Fruit fly (Drosophila melanogaster) whole organism, wandering third instar larva: Measurements from ENCODE around the gene CG7231.
A peak's percentile ranks its signal among the peaks of the same experiment; 100 is the strongest.

Experiments
- Abd-B ChIP-seq: fragments of >200 bp; optimal IDR thresholded peaks from 2 replicates; lab custom pipeline; 2017; ENCODE audit warnings: missing biosample characterization, missing genetic modification characterization
- CG32264 ChIP-seq: fragments of 200-800 bp; sonication (Bioruptor generic); optimal IDR thresholded peaks from 2 replicates; lab custom pipeline; 2016; ENCODE audit warnings: missing biosample characterization, missing genetic modification characterization
- CrebA ChIP-seq: fragments of 200-800 bp; sonication (Bioruptor generic); optimal IDR thresholded peaks from 2 replicates; lab custom pipeline; 2016; ENCODE audit warnings: missing biosample characterization, mild to moderate bottlenecking, missing genetic modification characterization, borderline replicate concordance
- GATAd ChIP-seq: sonication (Bioruptor generic); optimal IDR thresholded peaks from 2 replicates; lab custom pipeline; 2016; ENCODE audit warnings: missing biosample characterization, missing genetic modification characterization
- HLH106 ChIP-seq: fragments of 200-800 bp; optimal IDR thresholded peaks from 3 replicates; lab custom pipeline; 2019; ENCODE audit warnings: missing biosample characterization, mild to moderate bottlenecking, missing genetic modification characterization, moderate library complexity
- Hnf4 ChIP-seq: fragments of 200-800 bp; sonication (Bioruptor generic); optimal IDR thresholded peaks from 2 replicates; lab custom pipeline; 2016; ENCODE audit warnings: missing biosample characterization, mild to moderate bottlenecking, missing genetic modification characterization
- Hr78 ChIP-seq: fragments of >200 bp; optimal IDR thresholded peaks from 2 replicates; lab custom pipeline; 2017; ENCODE audit warnings: missing biosample characterization, missing genetic modification characterization
- Hr83 ChIP-seq: fragments of 200-300 bp; sonication (Bioruptor generic); optimal IDR thresholded peaks from 2 replicates; lab custom pipeline; 2016; ENCODE audit warnings: missing biosample characterization, mild to moderate bottlenecking, missing genetic modification characterization, moderate library complexity; ENCODE audit not compliant: poor library complexity, severe bottlenecking
- Mio ChIP-seq: sonication (Bioruptor generic); optimal IDR thresholded peaks from 2 replicates; lab custom pipeline; 2016; ENCODE audit warnings: missing biosample characterization, missing genetic modification characterization
- Myc ChIP-seq: fragments of >200 bp; optimal IDR thresholded peaks from 2 replicates; lab custom pipeline; 2017
- OdsH ChIP-seq: fragments of 200-800 bp; sonication (Bioruptor generic); optimal IDR thresholded peaks from 2 replicates; lab custom pipeline; 2016; ENCODE audit warnings: missing biosample characterization, mild to moderate bottlenecking, missing genetic modification characterization
- Rel ChIP-seq, 2 experiments: fragments of 200-800 bp; sonication (Bioruptor generic) in 1 of 2; optimal IDR thresholded peaks; 2 replicates in 1 of 2; 3 replicates in 1 of 2; lab custom pipeline; 2016 to 2019; ENCODE audit warnings: mild to moderate bottlenecking in 2 of 2, missing biosample characterization in 2 of 2, missing genetic modification characterization in 2 of 2, moderate library complexity in 1 of 2
- Sp1 ChIP-seq: fragments of 200-800 bp; sonication (Bioruptor generic); optimal IDR thresholded peaks from 3 replicates; lab custom pipeline; 2019; ENCODE audit warnings: missing biosample characterization, mild to moderate bottlenecking, missing genetic modification characterization, moderate library complexity
- Vsx2 ChIP-seq: fragments of 200-300, 225-300 bp; sonication (Bioruptor generic); optimal IDR thresholded peaks from 2 replicates; lab custom pipeline; 2018; ENCODE audit warnings: missing biosample characterization, missing genetic modification characterization; ENCODE audit not compliant: partially characterized antibody
- br ChIP-seq: fragments of 200-800 bp; sonication (Bioruptor generic); optimal IDR thresholded peaks from 2 replicates; lab custom pipeline; 2016; ENCODE audit warnings: missing biosample characterization, missing genetic modification characterization
- brk ChIP-seq: fragments of 200-800 bp; sonication (Bioruptor generic); optimal IDR thresholded peaks from 2 replicates; lab custom pipeline; 2016; ENCODE audit warnings: missing biosample characterization, mild to moderate bottlenecking, missing genetic modification characterization
- dl ChIP-seq, 2 experiments: fragments of 175-275, 200-275 bp in 1 of 2; fragments of 200-275 bp in 1 of 2; sonication (Bioruptor generic); optimal IDR thresholded peaks; lab custom pipeline; 2018; ENCODE audit warnings: mild to moderate bottlenecking in 2 of 2, missing biosample characterization in 2 of 2, missing genetic modification characterization in 2 of 2, moderate library complexity in 2 of 2; ENCODE audit not compliant: partially characterized antibody in 2 of 2, insufficient read depth in 1 of 2
- dmrt93B ChIP-seq: fragments of 200-800 bp; sonication (Bioruptor generic); optimal IDR thresholded peaks from 2 replicates; lab custom pipeline; 2018; ENCODE audit warnings: missing biosample characterization, mild to moderate bottlenecking, missing genetic modification characterization
- ey ChIP-seq: fragments of 200-800 bp; sonication (Bioruptor generic); optimal IDR thresholded peaks from 2 replicates; lab custom pipeline; 2016; ENCODE audit warnings: missing biosample characterization, missing genetic modification characterization
- foxo ChIP-seq, 2 experiments: fragments of 200-800 bp; sonication (Bioruptor generic); optimal IDR thresholded peaks; 2 replicates in 1 of 2; 3 replicates in 1 of 2; lab custom pipeline; 2016 to 2017; ENCODE audit warnings: missing biosample characterization in 2 of 2, missing genetic modification characterization in 2 of 2
- fru ChIP-seq: fragments of 200-800 bp; sonication (Bioruptor generic); optimal IDR thresholded peaks from 3 replicates; lab custom pipeline; 2016; ENCODE audit warnings: missing biosample characterization, mild to moderate bottlenecking, missing genetic modification characterization
- h ChIP-seq: fragments of 200-800 bp; sonication (Bioruptor generic); optimal IDR thresholded peaks from 3 replicates; lab custom pipeline; 2016; ENCODE audit warnings: missing biosample characterization, mild to moderate bottlenecking, missing genetic modification characterization
- jim ChIP-seq: fragments of 175-275, 200-325 bp; sonication (Bioruptor generic); optimal IDR thresholded peaks from 2 replicates; lab custom pipeline; 2016; ENCODE audit warnings: missing biosample characterization, mild to moderate bottlenecking, missing genetic modification characterization
- lola ChIP-seq: fragments of >200 bp; optimal IDR thresholded peaks from 2 replicates; lab custom pipeline; 2017; ENCODE audit warnings: missing biosample characterization, missing genetic modification characterization
- pan ChIP-seq: fragments of >200 bp; optimal IDR thresholded peaks from 2 replicates; lab custom pipeline; 2017
- rgr ChIP-seq: fragments of 200-800 bp; sonication (Bioruptor generic); optimal IDR thresholded peaks from 3 replicates; lab custom pipeline; 2016; ENCODE audit warnings: missing biosample characterization, mild to moderate bottlenecking, missing genetic modification characterization
- sage ChIP-seq: fragments of 200-800 bp; sonication (Bioruptor generic); optimal IDR thresholded peaks from 2 replicates; lab custom pipeline; 2016; ENCODE audit warnings: missing biosample characterization, mild to moderate bottlenecking, missing genetic modification characterization
- sv ChIP-seq: fragments of 200-800 bp; sonication (Bioruptor generic); optimal IDR thresholded peaks from 3 replicates; lab custom pipeline; 2016; ENCODE audit warnings: missing biosample characterization, missing genetic modification characterization
- tai ChIP-seq: sonication (Bioruptor generic); optimal IDR thresholded peaks from 2 replicates; lab custom pipeline; 2016; ENCODE audit warnings: missing biosample characterization, missing genetic modification characterization
- usp ChIP-seq: fragments of >200 bp; optimal IDR thresholded peaks from 2 replicates; lab custom pipeline; 2017; ENCODE audit warnings: missing biosample characterization, missing genetic modification characterization
- woc ChIP-seq: sonication (Bioruptor generic); optimal IDR thresholded peaks from 2 replicates; lab custom pipeline; 2016; ENCODE audit warnings: missing biosample characterization, mild to moderate bottlenecking, missing genetic modification characterization

The CG7231 gene

dm6 chr2L:7944179-7944578 is 39.6 kb upstream of the CG7231 start:
- TF ChIP-seq Rel (GFP tag; optimal IDR thresholded peaks at IDR 0.05; lab: Kevin White, UChicago): no peak
- TF ChIP-seq Rel (tag; optimal IDR thresholded peaks at IDR 0.05; lab: Kevin White, UChicago): no peak
- TF ChIP-seq pan (lab: Kevin White, UChicago): no peak
- TF ChIP-seq sage: no peak

dm6 chr2L:7945037-7945436 is 38.7 kb upstream of the CG7231 start:
- TF ChIP-seq Hr78 (GFP tag; lab: Kevin White, UChicago): no peak
- TF ChIP-seq Hr83 (GFP tag; lab: Kevin White, UChicago): no peak
- no peak for TF ChIP-seq br (GFP tag; lab: Kevin White, UChicago)
- TF ChIP-seq woc (GFP tag; lab: Kevin White, UChicago): no peak
- TF ChIP-seq sage: no peak
- TF ChIP-seq GATAd (GFP tag; lab: Kevin White, UChicago): no peak

- no peak for TF ChIP-seq woc (GFP tag; lab: Kevin White, UChicago)
Observed at dm6 chr2L:7949016-7949415, 34.7 kb upstream of the CG7231 start.

dm6 chr2L:7949788-7950187 is 34.0 kb upstream of the CG7231 start:
- TF ChIP-seq fru (GFP tag; lab: Kevin White, UChicago): no peak
- no peak for TF ChIP-seq Rel (GFP tag; optimal IDR thresholded peaks at IDR 0.05; lab: Kevin White, UChicago)
- no peak for TF ChIP-seq Rel (tag; optimal IDR thresholded peaks at IDR 0.05; lab: Kevin White, UChicago)
- TF ChIP-seq ey: no peak
- no peak for TF ChIP-seq tai
- no peak for TF ChIP-seq OdsH (GFP tag; lab: Kevin White, UChicago)

dm6 chr2L:7951934-7952333 is 31.8 kb upstream of the CG7231 start:
- no peak for TF ChIP-seq usp (GFP tag; lab: Kevin White, UChicago)

dm6 chr2L:7952351-7952750 is 31.4 kb upstream of the CG7231 start:
- TF ChIP-seq usp (GFP tag; lab: Kevin White, UChicago): no peak
- TF ChIP-seq Rel (GFP tag; optimal IDR thresholded peaks at IDR 0.05; lab: Kevin White, UChicago): no peak
- peak; percentile 7 for TF ChIP-seq Rel (tag; optimal IDR thresholded peaks at IDR 0.05; lab: Kevin White, UChicago)

dm6 chr2L:7953371-7954017 is 30.3 kb upstream of the CG7231 start:
- TF ChIP-seq Sp1 (GFP tag; lab: Kevin White, UChicago) (no peak), foxo (GFP tag; optimal IDR thresholded peaks at IDR 0.05; lab: Kevin White, UChicago) (peak in 1 of 2 experiments; percentile 21), Hr78 (GFP tag; lab: Kevin White, UChicago) (no peak), Abd-B (no peak), OdsH (GFP tag; lab: Kevin White, UChicago) (no peak), br (GFP tag; lab: Kevin White, UChicago) (no peak), Hnf4 (GFP tag; lab: Kevin White, UChicago) (no peak), HLH106 (tag; lab: Kevin White, UChicago) (no peak), h (GFP tag; lab: Kevin White, UChicago) (peak; percentile 9), Myc (lab: Kevin White, UChicago) (no peak), CrebA (GFP tag; lab: Kevin White, UChicago) (no peak), rgr (GFP tag; lab: Kevin White, UChicago) (peak; percentile 18), brk (GFP tag; lab: Kevin White, UChicago) (no peak), Vsx2 (GFP tag; lab: Kevin White, UChicago) (no peak)

dm6 chr2L:7954588-7954987 is 29.2 kb upstream of the CG7231 start:
- TF ChIP-seq dl (GFP tag; optimal IDR thresholded peaks at IDR 0.05; lab: Kevin White, UChicago; ENCODE audit: insufficient read depth in 1 of 2, partially characterized antibody in 2 of 2) (no peak), dmrt93B (no peak), Hr83 (GFP tag; lab: Kevin White, UChicago) (peak; percentile 79), CrebA (GFP tag; lab: Kevin White, UChicago) (no peak), brk (GFP tag; lab: Kevin White, UChicago) (peak; percentile 46), OdsH (GFP tag; lab: Kevin White, UChicago) (peak; percentile 72), pan (lab: Kevin White, UChicago) (no peak), foxo (GFP tag; optimal IDR thresholded peaks at IDR 0.05; lab: Kevin White, UChicago) (peak; percentile 24 to 44), fru (GFP tag; lab: Kevin White, UChicago) (peak; percentile 52), rgr (GFP tag; lab: Kevin White, UChicago) (peak; percentile 80), jim (GFP tag; lab: Kevin White, UChicago) (no peak), Rel (GFP tag; optimal IDR thresholded peaks at IDR 0.05; lab: Kevin White, UChicago) (no peak), Rel (tag; optimal IDR thresholded peaks at IDR 0.05; lab: Kevin White, UChicago) (no peak), usp (GFP tag; lab: Kevin White, UChicago) (no peak), Myc (lab: Kevin White, UChicago) (no peak), h (GFP tag; lab: Kevin White, UChicago) (peak; percentile 65), woc (GFP tag; lab: Kevin White, UChicago) (no peak), CG32264 (GFP tag; lab: Kevin White, UChicago) (no peak), tai (peak; percentile 71), Hnf4 (GFP tag; lab: Kevin White, UChicago) (peak; percentile 77), GATAd (GFP tag; lab: Kevin White, UChicago) (peak; percentile 36), lola (GFP tag; lab: Kevin White, UChicago) (no peak), Abd-B (no peak), Mio (no peak), sv (GFP tag; lab: Kevin White, UChicago) (no peak)
